Fruit fly (Drosophila melanogaster): ENCODE results near the gene Tdrd3.
A peak's percentile ranks its signal among the peaks of the same experiment; 100 is the strongest.

Gene Tdrd3

dm6 chr3L:14804724-14805221 lies 18.2 kb downstream of the Tdrd3 start, which contains the start of gene CG17839 (continued):
- TF ChIP-seq CG17186 (GFP tag; optimal IDR thresholded peaks at IDR 0.05) (no peak), repo (GFP tag; optimal IDR thresholded peaks at IDR 0.05) (no peak), ac (GFP tag; optimal IDR thresholded peaks at IDR 0.05) (no peak), CG3281 (GFP tag; optimal IDR thresholded peaks at IDR 0.05) (peak; percentile 51), Nf-YC (tag; optimal IDR thresholded peaks at IDR 0.05) (peak; percentile 37), CG34422 (GFP tag; IDR thresholded peaks at IDR 0.05) (peak; percentile 92; the same call in 1 of the 3 replicates), abd-A (tag; optimal IDR thresholded peaks at IDR 0.05) (peak; percentile 60), CG8359 (GFP tag; optimal IDR thresholded peaks at IDR 0.05; ENCODE audit: borderline replicate concordance) (no peak)

- TF ChIP-seq ranshi (GFP tag; IDR thresholded peaks at IDR 0.05) (no peak), CG8944 (GFP tag; optimal IDR thresholded peaks at IDR 0.05) (no peak), bsh (GFP tag; optimal IDR thresholded peaks at IDR 0.05) (peak in 1 of 2 experiments; percentile 3), esg (GFP tag; conservative IDR thresholded peaks at IDR 0.05) (no peak), cad (GFP tag; optimal IDR thresholded peaks at IDR 0.05) (no peak), fd96Cb (tag; optimal IDR thresholded peaks at IDR 0.05) (peak; percentile 33), gcm (GFP tag; optimal IDR thresholded peaks at IDR 0.05) (peak; percentile 77), CG11695 (GFP tag; IDR thresholded peaks at IDR 0.05) (no peak), Vsx1 (GFP tag; optimal IDR thresholded peaks at IDR 0.05) (no peak), lola (GFP tag; optimal IDR thresholded peaks at IDR 0.05) (no peak), CG13123 (GFP tag; optimal IDR thresholded peaks at IDR 0.05) (no peak), trem (tag; optimal IDR thresholded peaks at IDR 0.05) (peak; percentile 28), D (optimal IDR thresholded peaks at IDR 0.05) (no peak), D (GFP tag; optimal IDR thresholded peaks at IDR 0.05) (no peak), Trl (optimal IDR thresholded peaks at IDR 0.05) (no peak), Trl (GFP tag; optimal IDR thresholded peaks at IDR 0.05) (no peak), Neu2 (GFP tag; optimal IDR thresholded peaks at IDR 0.05; ENCODE audit: borderline replicate concordance) (no peak), CG6654 (GFP tag; optimal IDR thresholded peaks at IDR 0.05) (no peak), dati (GFP tag; IDR thresholded peaks at IDR 0.05) (no peak), Usf (GFP tag; optimal IDR thresholded peaks at IDR 0.05) (no peak), slbo (GFP tag; IDR thresholded peaks at IDR 0.05) (no peak), Sin3A (optimal IDR thresholded peaks at IDR 0.05) (no peak), Chrac-16 (GFP tag; optimal IDR thresholded peaks at IDR 0.05) (no peak), cato (GFP tag; optimal IDR thresholded peaks at IDR 0.05; ENCODE audit: borderline replicate concordance) (no peak), inv (GFP tag; IDR thresholded peaks at IDR 0.05; ENCODE audit: partially characterized antibody) (no peak), ro (GFP tag; IDR thresholded peaks at IDR 0.05) (no peak), Hmr (GFP tag; optimal IDR thresholded peaks at IDR 0.05) (no peak), usp (GFP tag; optimal IDR thresholded peaks at IDR 0.05) (no peak), nmo (GFP tag; optimal IDR thresholded peaks at IDR 0.05) (peak; percentile 21), Hand (GFP tag; optimal IDR thresholded peaks at IDR 0.05) (no peak), Bdp1 (GFP tag; optimal IDR thresholded peaks at IDR 0.05) (no peak), Xrp1 (GFP tag; IDR thresholded peaks at IDR 0.05) (peak; percentile 22; the same call in 1 of the 2 replicates), onecut (GFP tag; IDR thresholded peaks at IDR 0.05) (no peak), Hr78 (GFP tag; optimal IDR thresholded peaks at IDR 0.05) (no peak), lilli (GFP tag; optimal IDR thresholded peaks at IDR 0.05) (no peak), CG9817 (tag; optimal IDR thresholded peaks at IDR 0.05) (no peak), CG8388 (GFP tag; optimal IDR thresholded peaks at IDR 0.05) (peak; percentile 33), row (GFP tag; IDR thresholded peaks at IDR 0.05) (0 out of 3 replicates have a peak, but pooled peaks have one; percentile 24), CG18764 (GFP tag; optimal IDR thresholded peaks at IDR 0.05) (no peak), TFAM (GFP tag; optimal IDR thresholded peaks at IDR 0.05) (no peak), CG4424 (GFP tag; optimal IDR thresholded peaks at IDR 0.05) (peak; percentile 59), Scr (GFP tag; IDR thresholded peaks at IDR 0.05; ENCODE audit: partially characterized antibody) (no peak)
Observed at dm6 chr3L:14816666-14817065, 30.1 kb downstream of the Tdrd3 start.
